Worm (Caenorhabditis elegans): ENCODE results near the gene C34E11.4.

Gene C34E11.4

ce11 chrX:11821159-11821720, 17.2 kb downstream of the C34E11.4 start:
- no peak for TF ChIP-seq ama-1 (optimal IDR thresholded peaks at IDR 0.05)
- no peak for TF ChIP-seq hmbx-1 (tag; optimal IDR thresholded peaks at IDR 0.05)
- no peak for TF ChIP-seq F13C5.2 (tag; optimal IDR thresholded peaks at IDR 0.05)
- TF ChIP-seq aly-1 (tag; optimal IDR thresholded peaks at IDR 0.05): no peak
- no peak for TF ChIP-seq hnd-1 (tag; optimal IDR thresholded peaks at IDR 0.05)
- no peak for TF ChIP-seq B0310.2 (tag; optimal IDR thresholded peaks at IDR 0.05)
- no peak for TF ChIP-seq tbx-37 (GFP tag; conservative IDR thresholded peaks at IDR 0.05)
- TF ChIP-seq pes-1 (GFP tag; IDR thresholded peaks at IDR 0.05): no peak
- no peak for TF ChIP-seq flt-1 (GFP tag; IDR thresholded peaks at IDR 0.05)
- no peak for TF ChIP-seq ceh-13 (GFP tag; optimal IDR thresholded peaks at IDR 0.05)
- no peak for TF ChIP-seq ets-7 (tag; optimal IDR thresholded peaks at IDR 0.05)
- TF ChIP-seq sea-1 (GFP tag; conservative IDR thresholded peaks at IDR 0.05): no peak

- TF ChIP-seq B0310.2 (tag; optimal IDR thresholded peaks at IDR 0.05) (no peak), pes-1 (GFP tag; IDR thresholded peaks at IDR 0.05) (no peak), hmg-4 (GFP tag; optimal IDR thresholded peaks at IDR 0.05) (no peak)
Measured at ce11 chrX:11823704-11824103, 19.7 kb downstream of the C34E11.4 start, which contains the start of gene tag-241. Gene tag-241, plus strand, starts transcription at chrX:11824004.

ce11 chrX:11826892-11827291, 22.9 kb downstream of the C34E11.4 start:
- no peak for TF ChIP-seq tbx-37 (GFP tag; conservative IDR thresholded peaks at IDR 0.05)

- TF ChIP-seq flt-1 (GFP tag; IDR thresholded peaks at IDR 0.05) (no peak), ceh-13 (GFP tag; optimal IDR thresholded peaks at IDR 0.05) (no peak), tbx-11 (GFP tag; IDR thresholded peaks at IDR 0.05) (no peak), scrt-1 (GFP tag; IDR thresholded peaks at IDR 0.05) (no peak), B0310.2 (tag; optimal IDR thresholded peaks at IDR 0.05) (no peak), tbx-37 (GFP tag; conservative IDR thresholded peaks at IDR 0.05) (no peak), aly-1 (tag; optimal IDR thresholded peaks at IDR 0.05) (no peak), pes-1 (GFP tag; IDR thresholded peaks at IDR 0.05) (no peak), F13C5.2 (tag; optimal IDR thresholded peaks at IDR 0.05) (no peak), hmg-4 (GFP tag; optimal IDR thresholded peaks at IDR 0.05) (no peak), ceh-36 (tag; optimal IDR thresholded peaks at IDR 0.05) (no peak), ets-7 (tag; optimal IDR thresholded peaks at IDR 0.05) (no peak), tra-4 (tag; optimal IDR thresholded peaks at IDR 0.05) (no peak), hnd-1 (tag; optimal IDR thresholded peaks at IDR 0.05) (no peak), hmbx-1 (tag; optimal IDR thresholded peaks at IDR 0.05) (no peak), ama-1 (optimal IDR thresholded peaks at IDR 0.05) (no peak), sea-1 (GFP tag; conservative IDR thresholded peaks at IDR 0.05) (no peak)
Measured at ce11 chrX:11827528-11827927, 23.5 kb downstream of the C34E11.4 start.

ce11 chrX:11828661-11829060, 24.7 kb downstream of the C34E11.4 start:
- TF ChIP-seq flt-1 (GFP tag; IDR thresholded peaks at IDR 0.05): no peak
- no peak for TF ChIP-seq F13C5.2 (tag; optimal IDR thresholded peaks at IDR 0.05)
- no peak for TF ChIP-seq hnd-1 (tag; optimal IDR thresholded peaks at IDR 0.05)
- no peak for TF ChIP-seq tbx-11 (GFP tag; IDR thresholded peaks at IDR 0.05)

- TF ChIP-seq ceh-13 (GFP tag; optimal IDR thresholded peaks at IDR 0.05) (no peak), ama-1 (optimal IDR thresholded peaks at IDR 0.05) (no peak), pes-1 (GFP tag; IDR thresholded peaks at IDR 0.05) (no peak), tbx-11 (GFP tag; IDR thresholded peaks at IDR 0.05) (no peak), hnd-1 (tag; optimal IDR thresholded peaks at IDR 0.05) (no peak), hmg-4 (GFP tag; optimal IDR thresholded peaks at IDR 0.05) (no peak), aly-1 (tag; optimal IDR thresholded peaks at IDR 0.05) (no peak), hmbx-1 (tag; optimal IDR thresholded peaks at IDR 0.05) (no peak), flt-1 (GFP tag; IDR thresholded peaks at IDR 0.05) (no peak), ets-7 (tag; optimal IDR thresholded peaks at IDR 0.05) (no peak), scrt-1 (GFP tag; IDR thresholded peaks at IDR 0.05) (no peak)
Measured at ce11 chrX:11837378-11837777, 33.4 kb downstream of the C34E11.4 start, which contains the start of gene taf-7.1. Gene taf-7.1, minus strand, starts transcription at chrX:11837478.

- TF ChIP-seq F13C5.2 (tag; optimal IDR thresholded peaks at IDR 0.05) (no peak), ceh-36 (tag; optimal IDR thresholded peaks at IDR 0.05) (no peak), tra-4 (tag; optimal IDR thresholded peaks at IDR 0.05) (no peak), sea-1 (GFP tag; conservative IDR thresholded peaks at IDR 0.05) (no peak), ama-1 (optimal IDR thresholded peaks at IDR 0.05) (no peak), ceh-13 (GFP tag; optimal IDR thresholded peaks at IDR 0.05) (no peak), tbx-11 (GFP tag; IDR thresholded peaks at IDR 0.05) (no peak), pes-1 (GFP tag; IDR thresholded peaks at IDR 0.05) (no peak), hmbx-1 (tag; optimal IDR thresholded peaks at IDR 0.05) (no peak), B0310.2 (tag; optimal IDR thresholded peaks at IDR 0.05) (no peak), hnd-1 (tag; optimal IDR thresholded peaks at IDR 0.05) (no peak), ets-7 (tag; optimal IDR thresholded peaks at IDR 0.05) (no peak), tbx-37 (GFP tag; conservative IDR thresholded peaks at IDR 0.05) (no peak), aly-1 (tag; optimal IDR thresholded peaks at IDR 0.05) (no peak), scrt-1 (GFP tag; IDR thresholded peaks at IDR 0.05) (no peak), hmg-4 (GFP tag; optimal IDR thresholded peaks at IDR 0.05) (no peak), flt-1 (GFP tag; IDR thresholded peaks at IDR 0.05) (no peak)
Measured at ce11 chrX:11843363-11843762, 39.4 kb downstream of the C34E11.4 start, which contains the start of gene F54F7.2. Gene F54F7.2, plus strand, starts transcription at chrX:11843663.

ce11 chrX:11848618-11849017, 44.6 kb downstream of the C34E11.4 start, which contains the start of gene F54F7.9:
Gene F54F7.9, minus strand, starts transcription at chrX:11848718.
- TF ChIP-seq ets-7 (tag; optimal IDR thresholded peaks at IDR 0.05) (no peak), tra-4 (tag; optimal IDR thresholded peaks at IDR 0.05) (no peak), sea-1 (GFP tag; conservative IDR thresholded peaks at IDR 0.05) (no peak), hnd-1 (tag; optimal IDR thresholded peaks at IDR 0.05) (no peak), hmbx-1 (tag; optimal IDR thresholded peaks at IDR 0.05) (no peak), aly-1 (tag; optimal IDR thresholded peaks at IDR 0.05) (no peak), ama-1 (optimal IDR thresholded peaks at IDR 0.05) (no peak), B0310.2 (tag; optimal IDR thresholded peaks at IDR 0.05) (no peak), scrt-1 (GFP tag; IDR thresholded peaks at IDR 0.05) (no peak), pes-1 (GFP tag; IDR thresholded peaks at IDR 0.05) (no peak), hmg-4 (GFP tag; optimal IDR thresholded peaks at IDR 0.05) (no peak), ceh-13 (GFP tag; optimal IDR thresholded peaks at IDR 0.05) (no peak), ceh-36 (tag; optimal IDR thresholded peaks at IDR 0.05) (no peak), F13C5.2 (tag; optimal IDR thresholded peaks at IDR 0.05) (no peak), flt-1 (GFP tag; IDR thresholded peaks at IDR 0.05) (no peak)
